Fruit fly (Drosophila melanogaster) whole organism, embryonic: ENCODE results near the gene Sf3b1.
A peak's percentile ranks its signal among the peaks of the same experiment; 100 is the strongest.

Source experiments
- Adf1 ChIP-seq: fragments of 200-800 bp; sonication (Bioruptor generic); IDR thresholded peaks from 2 replicates; pipeline ENCODE4 v1.3.6; 2022; ENCODE audit warnings: missing biosample characterization, missing genetic modification characterization
- Atf3 ChIP-seq: fragments of 200-800 bp; sonication (Bioruptor generic); optimal IDR thresholded peaks from 3 replicates; lab custom pipeline; 2016; ENCODE audit warnings: missing biosample characterization, missing genetic modification characterization
- BtbVII ChIP-seq: fragments of 200-800 bp; sonication (Bioruptor generic); optimal IDR thresholded peaks from 3 replicates; lab custom pipeline; 2017; ENCODE audit warnings: missing biosample characterization, mild to moderate bottlenecking, missing genetic modification characterization
- CG10979 ChIP-seq: fragments of 200-800 bp; sonication (Bioruptor generic); optimal IDR thresholded peaks from 2 replicates; lab custom pipeline; 2018; ENCODE audit warnings: missing biosample characterization, mild to moderate bottlenecking, missing genetic modification characterization, moderate library complexity
- CG12155 ChIP-seq: fragments of 200-800 bp; sonication (Bioruptor generic); optimal IDR thresholded peaks from 3 replicates; lab custom pipeline; 2016; ENCODE audit warnings: missing biosample characterization, missing genetic modification characterization
- CG13424 ChIP-seq: fragments of 200-800 bp; sonication (Bioruptor generic); optimal IDR thresholded peaks from 2 replicates; lab custom pipeline; 2019; ENCODE audit warnings: missing biosample characterization, mild to moderate bottlenecking, missing genetic modification characterization, moderate library complexity
- CG13775 ChIP-seq: fragments of 200-800 bp; sonication (Bioruptor generic); optimal IDR thresholded peaks from 3 replicates; lab custom pipeline; 2017; ENCODE audit warnings: missing biosample characterization, mild to moderate bottlenecking, missing genetic modification characterization
- CG14050 ChIP-seq: fragments of 200-800 bp; sonication (Bioruptor generic); IDR thresholded peaks from 3 replicates; pipeline ENCODE4 v1.3.6; 2022; ENCODE audit warnings: missing biosample characterization, missing genetic modification characterization
- CG14441 ChIP-seq: fragments of 200-800 bp; sonication (Bioruptor generic); IDR thresholded peaks from 2 replicates; pipeline ENCODE4 v1.3.6; 2022; ENCODE audit warnings: missing biosample characterization, missing genetic modification characterization
- CG14710 ChIP-seq: fragments of 200-800 bp; sonication (Bioruptor generic); optimal IDR thresholded peaks from 3 replicates; lab custom pipeline; 2019; ENCODE audit warnings: missing biosample characterization, mild to moderate bottlenecking, missing genetic modification characterization, moderate library complexity
- CG1602 ChIP-seq: fragments of 200-800 bp; sonication (Bioruptor generic); optimal IDR thresholded peaks from 3 replicates; lab custom pipeline; 2016; ENCODE audit warnings: missing biosample characterization, missing genetic modification characterization
- CG16779 ChIP-seq: fragments of 200-800 bp; sonication (Bioruptor generic); IDR thresholded peaks from 2 replicates; pipeline ENCODE4 v1.3.6; 2022; ENCODE audit warnings: missing biosample characterization, missing genetic modification characterization
- CG34422 ChIP-seq: fragments of 200-800 bp; sonication (Bioruptor generic); IDR thresholded peaks from 3 replicates; pipeline ENCODE4 v1.3.6; 2022; ENCODE audit warnings: missing biosample characterization, missing genetic modification characterization
- CG4820 ChIP-seq: fragments of 200-800 bp; sonication (Bioruptor generic); optimal IDR thresholded peaks from 3 replicates; lab custom pipeline; 2016; ENCODE audit warnings: missing biosample characterization, missing genetic modification characterization
- CG4854 ChIP-seq: fragments of 200-800 bp; sonication (Bioruptor generic); optimal IDR thresholded peaks from 2 replicates; lab custom pipeline; 2016; ENCODE audit warnings: missing biosample characterization, missing genetic modification characterization, inconsistent platforms
- CG6272 ChIP-seq: fragments of 200-800 bp; sonication (Bioruptor generic); IDR thresholded peaks from 2 replicates; pipeline ENCODE4 v1.3.6; 2022; ENCODE audit warnings: missing biosample characterization, missing genetic modification characterization
- CG6854 ChIP-seq: fragments of 200-800 bp; sonication (Bioruptor generic); optimal IDR thresholded peaks from 3 replicates; lab custom pipeline; 2017; ENCODE audit warnings: missing biosample characterization, mild to moderate bottlenecking, missing genetic modification characterization
- CG7372 ChIP-seq: fragments of 200-800 bp; sonication (Bioruptor generic); IDR thresholded peaks from 2 replicates; pipeline ENCODE4 v1.3.6; 2022; ENCODE audit warnings: missing biosample characterization, missing genetic modification characterization
- CG7839 ChIP-seq: fragments of 200-800 bp; sonication (Bioruptor generic); optimal IDR thresholded peaks from 3 replicates; lab custom pipeline; 2018; ENCODE audit warnings: missing biosample characterization, mild to moderate bottlenecking, missing genetic modification characterization, moderate library complexity
- CTCF ChIP-seq: fragments of 200-800 bp; sonication (Bioruptor generic); optimal IDR thresholded peaks from 2 replicates; lab custom pipeline; 2017; ENCODE audit warnings: missing biosample characterization, mild to moderate bottlenecking, missing genetic modification characterization, moderate library complexity
- Deaf1 ChIP-seq: fragments of 200-800 bp; optimal IDR thresholded peaks from 3 replicates; lab custom pipeline; 2019; ENCODE audit warnings: missing biosample characterization, mild to moderate bottlenecking, missing genetic modification characterization, moderate library complexity
- Dp ChIP-seq: fragments of 200-800 bp; sonication (Bioruptor generic); optimal IDR thresholded peaks from 2 replicates; lab custom pipeline; 2018; ENCODE audit warnings: missing biosample characterization, mild to moderate bottlenecking, missing genetic modification characterization, moderate library complexity
- E2f1 ChIP-seq: fragments of 200-800 bp; sonication (Bioruptor generic); IDR thresholded peaks from 2 replicates; pipeline ENCODE4 v1.3.6; 2022; ENCODE audit warnings: missing biosample characterization, missing genetic modification characterization
- Eip74EF ChIP-seq, 2 experiments: fragments of 200-800 bp in 1 of 2; fragments of >200 bp in 1 of 2; sonication (Bioruptor generic) in 1 of 2; optimal IDR thresholded peaks; 2 replicates each; lab custom pipeline; 2017 to 2019; ENCODE audit warnings: missing biosample characterization in 2 of 2, missing genetic modification characterization in 2 of 2, mild to moderate bottlenecking in 1 of 2, moderate library complexity in 1 of 2
- Gsc ChIP-seq: fragments of 200-800 bp; sonication (Bioruptor generic); IDR thresholded peaks from 2 replicates; pipeline ENCODE4 v1.3.6; 2022; ENCODE audit warnings: missing biosample characterization, missing genetic modification characterization
- H15 ChIP-seq: fragments of 200-800 bp; sonication (Bioruptor generic); IDR thresholded peaks from 3 replicates; pipeline ENCODE4 v1.3.6; 2022; ENCODE audit warnings: missing biosample characterization, missing genetic modification characterization
- HmgD ChIP-seq: fragments of 200-800 bp; sonication (Bioruptor generic); optimal IDR thresholded peaks from 3 replicates; lab custom pipeline; 2016; ENCODE audit warnings: missing biosample characterization, missing genetic modification characterization
- Hr51 ChIP-seq, 2 experiments: fragments of 200-800 bp; sonication (Bioruptor generic); optimal IDR thresholded peaks; 2 replicates in 1 of 2; 3 replicates in 1 of 2; lab custom pipeline; 2016 to 2018; ENCODE audit warnings: missing biosample characterization in 2 of 2, missing genetic modification characterization in 2 of 2, mild to moderate bottlenecking in 1 of 2, moderate library complexity in 1 of 2
- Nf-YC ChIP-seq: fragments of 200-800 bp; optimal IDR thresholded peaks from 3 replicates; lab custom pipeline; 2019; ENCODE audit warnings: missing biosample characterization, mild to moderate bottlenecking, missing genetic modification characterization, moderate library complexity
- Poxn ChIP-seq: fragments of 200-800 bp; sonication (Bioruptor generic); IDR thresholded peaks from 2 replicates; pipeline ENCODE4 v1.3.6; 2022; ENCODE audit warnings: missing biosample characterization, missing genetic modification characterization
- Ssrp ChIP-seq: fragments of 200-800 bp; sonication (Bioruptor generic); optimal IDR thresholded peaks from 2 replicates; lab custom pipeline; 2018; ENCODE audit warnings: missing biosample characterization, mild to moderate bottlenecking, missing genetic modification characterization, moderate library complexity
- Vsx1 ChIP-seq: fragments of 200-800 bp; sonication (Bioruptor generic); optimal IDR thresholded peaks from 2 replicates; lab custom pipeline; 2017; ENCODE audit warnings: missing biosample characterization, mild to moderate bottlenecking, missing genetic modification characterization, missing genetic modification reagents
- Xrp1 ChIP-seq: fragments of 200-800 bp; sonication (Bioruptor generic); IDR thresholded peaks from 2 replicates; pipeline ENCODE4 v1.3.6; 2022; ENCODE audit warnings: missing biosample characterization, missing genetic modification characterization
- amos ChIP-seq: fragments of 200-800 bp; sonication (Bioruptor generic); IDR thresholded peaks from 2 replicates; pipeline ENCODE4 v1.3.6; 2022; ENCODE audit warnings: missing biosample characterization, missing genetic modification characterization; ENCODE audit not compliant: partially characterized antibody
- ato ChIP-seq: fragments of 200-800 bp; sonication (Bioruptor generic); IDR thresholded peaks from 2 replicates; pipeline ENCODE4 v1.3.6; 2022; ENCODE audit warnings: missing biosample characterization, missing genetic modification characterization; ENCODE audit not compliant: partially characterized antibody
- cwo ChIP-seq: fragments of 200-800 bp; sonication (Bioruptor generic); optimal IDR thresholded peaks from 3 replicates; lab custom pipeline; 2017; ENCODE audit warnings: missing biosample characterization, missing genetic modification characterization, mild to moderate bottlenecking, moderate library complexity, missing genetic modification reagents
- danr ChIP-seq: fragments of 200-800 bp; sonication (Bioruptor generic); IDR thresholded peaks from 2 replicates; pipeline ENCODE4 v1.3.6; 2022; ENCODE audit warnings: missing biosample characterization, missing genetic modification characterization
- fd64A ChIP-seq: fragments of 200-800 bp; sonication (Bioruptor generic); optimal IDR thresholded peaks from 3 replicates; lab custom pipeline; 2018; ENCODE audit warnings: missing biosample characterization, mild to moderate bottlenecking, missing genetic modification characterization
- grn ChIP-seq: fragments of 200-800 bp; sonication (Bioruptor generic); optimal IDR thresholded peaks from 3 replicates; lab custom pipeline; 2017; ENCODE audit warnings: missing biosample characterization, missing genetic modification characterization
- gsb ChIP-seq: fragments of 200-800 bp; sonication (Bioruptor generic); IDR thresholded peaks from 2 replicates; pipeline ENCODE4 v1.3.6; 2022; ENCODE audit warnings: missing biosample characterization, missing genetic modification characterization
- gsb-n ChIP-seq: fragments of 200-800 bp; sonication (Bioruptor generic); optimal IDR thresholded peaks from 3 replicates; lab custom pipeline; 2018; ENCODE audit warnings: missing biosample characterization, mild to moderate bottlenecking, missing genetic modification characterization
- lmd ChIP-seq: fragments of 200-800 bp; sonication (Bioruptor generic); IDR thresholded peaks from 2 replicates; pipeline ENCODE4 v1.3.6; 2022; ENCODE audit warnings: missing biosample characterization, missing genetic modification characterization
- mirr ChIP-seq: fragments of 200-800 bp; sonication (Bioruptor generic); optimal IDR thresholded peaks from 3 replicates; lab custom pipeline; 2018; ENCODE audit warnings: missing biosample characterization, mild to moderate bottlenecking, missing genetic modification characterization
- nau ChIP-seq: fragments of 200-800 bp; sonication (Bioruptor generic); optimal IDR thresholded peaks from 3 replicates; lab custom pipeline; 2017; ENCODE audit warnings: missing biosample characterization, mild to moderate bottlenecking, missing genetic modification characterization, missing genetic modification reagents
- oc ChIP-seq: fragments of 200-800 bp; sonication (Bioruptor generic); optimal IDR thresholded peaks from 2 replicates; lab custom pipeline; 2018; ENCODE audit warnings: missing biosample characterization, mild to moderate bottlenecking, missing genetic modification characterization, moderate library complexity
- pita ChIP-seq: fragments of 200-800 bp; sonication (Bioruptor generic); optimal IDR thresholded peaks from 2 replicates; lab custom pipeline; 2017; ENCODE audit warnings: missing biosample characterization, mild to moderate bottlenecking, missing genetic modification characterization
- repo ChIP-seq: fragments of 200-800 bp; sonication (Bioruptor generic); optimal IDR thresholded peaks from 2 replicates; lab custom pipeline; 2016; ENCODE audit warnings: missing biosample characterization, missing genetic modification characterization
- sens ChIP-seq: fragments of 200-800 bp; sonication (Bioruptor generic); peaks from one replicate; lab custom pipeline; 2016; ENCODE audit warnings: missing biosample characterization, missing genetic modification characterization
- sisA ChIP-seq: fragments of 200-800 bp; sonication (Bioruptor generic); IDR thresholded peaks from 2 replicates; pipeline ENCODE4 v1.3.6; 2022; ENCODE audit warnings: missing biosample characterization, missing genetic modification characterization
- vfl ChIP-seq: fragments of 200-800 bp; sonication (Bioruptor generic); optimal IDR thresholded peaks from 2 replicates; lab custom pipeline; 2016; ENCODE audit warnings: missing biosample characterization, missing genetic modification characterization
- zfh2 ChIP-seq: fragments of 200-800 bp; sonication (Bioruptor generic); optimal IDR thresholded peaks from 2 replicates; lab custom pipeline; 2016; ENCODE audit warnings: missing biosample characterization, missing genetic modification characterization

Gene Sf3b1

DNA sequence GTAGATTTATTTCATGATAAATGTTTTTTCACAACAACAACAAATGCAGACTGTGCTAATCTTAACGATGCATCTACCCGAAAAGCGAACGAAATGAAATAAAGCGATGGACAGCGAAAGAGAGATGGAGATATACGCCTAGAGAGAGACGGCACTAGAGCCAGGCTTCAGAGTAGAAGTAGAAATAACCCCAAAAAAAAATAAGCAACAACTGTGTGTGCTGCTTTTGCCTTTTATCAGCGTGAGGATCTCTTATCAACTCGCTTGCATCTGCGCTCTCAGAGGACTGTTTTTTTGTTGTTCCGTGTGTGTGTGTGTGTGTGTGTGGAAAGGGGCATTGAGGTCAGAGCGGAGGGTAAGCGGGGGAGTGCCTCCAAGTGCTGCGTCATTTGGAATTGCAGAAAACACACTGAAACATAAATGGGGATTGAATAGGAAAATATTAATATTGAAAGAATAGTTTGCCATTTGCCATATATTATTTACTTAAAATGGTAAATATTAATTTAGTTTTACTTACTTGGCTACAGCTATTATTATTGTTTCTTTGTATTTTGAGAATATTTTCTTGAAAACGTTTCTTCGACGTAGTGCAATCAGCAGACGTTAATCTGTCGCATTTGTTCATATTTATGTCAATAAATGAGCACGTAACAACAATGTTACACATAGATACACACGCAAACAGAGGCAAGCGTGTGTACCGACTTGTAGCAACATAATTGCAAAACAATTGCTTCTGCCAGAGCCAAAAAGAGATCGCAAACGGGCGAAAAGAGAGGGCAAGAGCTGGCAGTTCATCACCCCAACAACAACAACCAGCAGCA, 46.9 kb upstream of the Sf3b1 start (continued):
- no peak for TF ChIP-seq cwo (GFP tag; lab: Kevin White, UChicago)
- no peak for TF ChIP-seq CG13424 (tag; lab: Kevin White, UChicago)
- no peak for TF ChIP-seq CG12155
- no peak for TF ChIP-seq CG14441
- TF ChIP-seq lmd (GFP tag; lab: Robert Waterston, UW) = no peak
- TF ChIP-seq danr = no peak
- TF ChIP-seq CG14710 (tag; lab: Kevin White, UChicago) = no peak
- peak; percentile 51 for TF ChIP-seq Nf-YC
- no peak for TF ChIP-seq BtbVII
- TF ChIP-seq CG7372 = no peak
- TF ChIP-seq Poxn (GFP tag; lab: Robert Waterston, UW) = no peak
- no peak for TF ChIP-seq repo (GFP tag; lab: Kevin White, UChicago)
- no peak for TF ChIP-seq CG4820 (GFP tag; lab: Kevin White, UChicago)
- peak; percentile 40; the same call in 1 of the 2 replicates for TF ChIP-seq Xrp1 (GFP tag; lab: Robert Waterston, UW)
- no peak for TF ChIP-seq HmgD (GFP tag; lab: Kevin White, UChicago)
- no peak for TF ChIP-seq gsb-n (tag; lab: Kevin White, UChicago)
- no peak for TF ChIP-seq ato (GFP tag; lab: Robert Waterston, UW)
- TF ChIP-seq nau (GFP tag; lab: Kevin White, UChicago) = no peak
- TF ChIP-seq CTCF (GFP tag; lab: Kevin White, UChicago) = no peak
- TF ChIP-seq Hr51 (GFP tag; optimal IDR thresholded peaks at IDR 0.05; lab: Kevin White, UChicago) = no peak
- no peak for TF ChIP-seq Vsx1 (GFP tag; lab: Kevin White, UChicago)
- no peak for TF ChIP-seq zfh2 (GFP tag; lab: Kevin White, UChicago)
- 0 out of 3 replicates have a peak, but pooled peaks have one; percentile 6 for TF ChIP-seq CG34422 (GFP tag; lab: Robert Waterston, UW)
- no peak for TF ChIP-seq Eip74EF (GFP tag; optimal IDR thresholded peaks at IDR 0.05; lab: Kevin White, UChicago)
- TF ChIP-seq grn (GFP tag; lab: Kevin White, UChicago) = peak; percentile 100
- TF ChIP-seq sisA (GFP tag; lab: Robert Waterston, UW) = no peak
- no peak for TF ChIP-seq E2f1 (GFP tag; lab: Robert Waterston, UW)
- peak; percentile 55 for TF ChIP-seq sens (GFP tag; lab: Kevin White, UChicago)
- no peak for TF ChIP-seq CG10979 (tag; lab: Kevin White, UChicago)
- TF ChIP-seq CG13775 (GFP tag; lab: Kevin White, UChicago) = no peak
- TF ChIP-seq fd64A (GFP tag; lab: Kevin White, UChicago) = no peak
- TF ChIP-seq CG7839 = no peak
- no peak for TF ChIP-seq CG6272 (GFP tag; lab: Robert Waterston, UW)
- peak; percentile 0 for TF ChIP-seq Deaf1 (tag; lab: Kevin White, UChicago)
- no peak for TF ChIP-seq gsb (GFP tag; lab: Robert Waterston, UW)
- TF ChIP-seq amos (GFP tag; lab: Robert Waterston, UW) = no peak
- TF ChIP-seq H15 (GFP tag; lab: Robert Waterston, UW) = no peak
- TF ChIP-seq Ssrp (tag; lab: Kevin White, UChicago) = peak; percentile 49
- peak; percentile 38 for TF ChIP-seq oc (tag; lab: Kevin White, UChicago)
- TF ChIP-seq Gsc (GFP tag; lab: Robert Waterston, UW) = no peak
- no peak for TF ChIP-seq CG16779 (GFP tag; lab: Robert Waterston, UW)
- no peak for TF ChIP-seq CG1602 (GFP tag; lab: Kevin White, UChicago)
- no peak for TF ChIP-seq CG14050 (GFP tag; lab: Robert Waterston, UW)
- TF ChIP-seq CG4854 = no peak
- no peak for TF ChIP-seq vfl
- TF ChIP-seq Dp (GFP tag; lab: Kevin White, UChicago) = no peak
- no peak for TF ChIP-seq mirr (GFP tag; lab: Kevin White, UChicago)
- TF ChIP-seq CG6854 = no peak
- no peak for TF ChIP-seq Atf3 (GFP tag; lab: Kevin White, UChicago)
- no peak for TF ChIP-seq pita (GFP tag; lab: Kevin White, UChicago)
- TF ChIP-seq Adf1 (GFP tag; lab: Robert Waterston, UW) = no peak
